Fruit fly (Drosophila melanogaster) whole organism, embryonic: ENCODE measurements around the gene be.
A peak's percentile ranks its signal among the peaks of the same experiment; 100 is the strongest.

Source experiments
- CG10321 ChIP-seq: fragments of 200-800 bp; sonication (Bioruptor generic); IDR thresholded peaks from 2 replicates; pipeline ENCODE4 v1.3.6; 2022; ENCODE audit warnings: missing biosample characterization, missing genetic modification characterization
- CG11085 ChIP-seq: fragments of 200-800 bp; sonication (Bioruptor generic); IDR thresholded peaks from 2 replicates; pipeline ENCODE4 v1.3.6; 2022; ENCODE audit warnings: missing biosample characterization, missing genetic modification characterization
- CG12104 ChIP-seq: fragments of 200-800 bp; sonication (Bioruptor generic); optimal IDR thresholded peaks from 3 replicates; lab custom pipeline; 2016; ENCODE audit warnings: missing biosample characterization, missing genetic modification characterization
- CG13775 ChIP-seq: fragments of 200-800 bp; sonication (Bioruptor generic); optimal IDR thresholded peaks from 3 replicates; lab custom pipeline; 2017; ENCODE audit warnings: missing biosample characterization, mild to moderate bottlenecking, missing genetic modification characterization
- CG14441 ChIP-seq: fragments of 200-800 bp; sonication (Bioruptor generic); IDR thresholded peaks from 2 replicates; pipeline ENCODE4 v1.3.6; 2022; ENCODE audit warnings: missing biosample characterization, missing genetic modification characterization
- CG14965 ChIP-seq: fragments of 200-800 bp; sonication (Bioruptor generic); optimal IDR thresholded peaks from 2 replicates; lab custom pipeline; 2016; ENCODE audit warnings: missing biosample characterization, missing genetic modification characterization, borderline replicate concordance
- CG15269 ChIP-seq: fragments of 200-800 bp; sonication (Bioruptor generic); optimal IDR thresholded peaks from 2 replicates; lab custom pipeline; 2018; ENCODE audit warnings: missing biosample characterization, mild to moderate bottlenecking, missing genetic modification characterization, moderate library complexity
- CG18262 ChIP-seq: fragments of 200-800 bp; optimal IDR thresholded peaks from 3 replicates; lab custom pipeline; 2019; ENCODE audit warnings: missing biosample characterization, mild to moderate bottlenecking, missing genetic modification characterization, moderate library complexity
- CG18619 ChIP-seq: fragments of 200-800 bp; sonication (Bioruptor generic); optimal IDR thresholded peaks from 3 replicates; lab custom pipeline; 2017; ENCODE audit warnings: missing biosample characterization, mild to moderate bottlenecking, missing genetic modification characterization
- CG18764 ChIP-seq: fragments of 200-800 bp; sonication (Bioruptor generic); optimal IDR thresholded peaks from 3 replicates; lab custom pipeline; 2016; ENCODE audit warnings: missing biosample characterization, missing genetic modification characterization
- CG33557 ChIP-seq: fragments of 200-800 bp; sonication (Bioruptor generic); optimal IDR thresholded peaks from 2 replicates; lab custom pipeline; 2019; ENCODE audit warnings: missing biosample characterization, mild to moderate bottlenecking, missing genetic modification characterization, moderate library complexity
- CG3726 ChIP-seq: fragments of 200-800 bp; sonication (Bioruptor generic); IDR thresholded peaks from 3 replicates; pipeline ENCODE4, ENCODE4 v1.3.6; 2022; ENCODE audit warnings: missing biosample characterization, missing genetic modification characterization
- CG6272 ChIP-seq: fragments of 200-800 bp; sonication (Bioruptor generic); IDR thresholded peaks from 2 replicates; pipeline ENCODE4 v1.3.6; 2022; ENCODE audit warnings: missing biosample characterization, missing genetic modification characterization
- CG6791 ChIP-seq: fragments of 200-800 bp; sonication (Bioruptor generic); IDR thresholded peaks from 3 replicates; pipeline ENCODE4 v1.3.6; 2022; ENCODE audit warnings: missing biosample characterization, missing genetic modification characterization; ENCODE audit not compliant: partially characterized antibody
- CG9215 ChIP-seq: fragments of 200-800 bp; sonication (Bioruptor generic); IDR thresholded peaks from 2 replicates; pipeline ENCODE4 v1.3.6; 2022; ENCODE audit warnings: missing biosample characterization, missing genetic modification characterization
- CrebB ChIP-seq: fragments of 200-800 bp; sonication (Bioruptor generic); optimal IDR thresholded peaks from 3 replicates; lab custom pipeline; 2018; ENCODE audit warnings: missing biosample characterization, mild to moderate bottlenecking, missing genetic modification characterization
- D19B ChIP-seq: fragments of 200-800 bp; sonication (Bioruptor generic); optimal IDR thresholded peaks from 2 replicates; lab custom pipeline; 2017; ENCODE audit warnings: missing biosample characterization, mild to moderate bottlenecking, missing genetic modification characterization
- Dad ChIP-seq: fragments of 200-800 bp; sonication (Bioruptor generic); optimal IDR thresholded peaks from 3 replicates; lab custom pipeline; 2016; ENCODE audit warnings: missing biosample characterization, missing genetic modification characterization
- Dbx ChIP-seq: fragments of 200-800 bp; sonication (Bioruptor generic); IDR thresholded peaks from 3 replicates; pipeline ENCODE4 v1.3.6; 2022; ENCODE audit warnings: missing biosample characterization, missing genetic modification characterization
- E2f2 ChIP-seq: fragments of 200-800 bp; sonication (Bioruptor generic); IDR thresholded peaks from 2 replicates; pipeline ENCODE4 v1.3.6; 2022; ENCODE audit warnings: missing biosample characterization, missing genetic modification characterization
- HHEX ChIP-seq: fragments of 200-800 bp; sonication (Bioruptor generic); optimal IDR thresholded peaks from 3 replicates; lab custom pipeline; 2017; ENCODE audit warnings: missing biosample characterization, mild to moderate bottlenecking, missing genetic modification characterization, missing genetic modification reagents
- HmgZ ChIP-seq: fragments of 200-800 bp; sonication (Bioruptor generic); optimal IDR thresholded peaks from 2 replicates; lab custom pipeline; 2018; ENCODE audit warnings: missing biosample characterization, mild to moderate bottlenecking, missing genetic modification characterization
- Jarid2 ChIP-seq: fragments of 200-800 bp; sonication (Bioruptor generic); optimal IDR thresholded peaks from 3 replicates; lab custom pipeline; 2017; ENCODE audit warnings: mild to moderate bottlenecking, missing biosample characterization, missing genetic modification reagents, missing genetic modification characterization
- Mad ChIP-seq: fragments of 200-800 bp; sonication (Bioruptor generic); optimal IDR thresholded peaks from 2 replicates; lab custom pipeline; 2016; ENCODE audit warnings: missing biosample characterization, missing genetic modification characterization
- Pdp1 ChIP-seq, 2 experiments: fragments of 200-800 bp; sonication (Bioruptor generic); optimal IDR thresholded peaks; 3 replicates each; lab custom pipeline; 2016; ENCODE audit warnings: missing biosample characterization in 2 of 2, missing genetic modification characterization in 2 of 2, mild to moderate bottlenecking in 1 of 2, moderate library complexity in 1 of 2
- Rx ChIP-seq: fragments of 200-800 bp; sonication (Bioruptor generic); IDR thresholded peaks from 2 replicates; pipeline ENCODE4 v1.3.6; 2022; ENCODE audit warnings: missing biosample characterization, missing genetic modification characterization
- Xbp1 ChIP-seq: fragments of 200-800 bp; sonication (Bioruptor generic); optimal IDR thresholded peaks from 3 replicates; lab custom pipeline; 2016; ENCODE audit warnings: missing biosample characterization, mild to moderate bottlenecking, missing genetic modification characterization
- ato ChIP-seq: fragments of 200-800 bp; sonication (Bioruptor generic); IDR thresholded peaks from 2 replicates; pipeline ENCODE4 v1.3.6; 2022; ENCODE audit warnings: missing biosample characterization, missing genetic modification characterization; ENCODE audit not compliant: partially characterized antibody
- az2 ChIP-seq: fragments of 200-800 bp; sonication (Bioruptor generic); optimal IDR thresholded peaks from 3 replicates; lab custom pipeline; 2016; ENCODE audit warnings: missing biosample characterization, missing genetic modification characterization
- chn ChIP-seq: fragments of 200-800 bp; sonication (Bioruptor generic); optimal IDR thresholded peaks from 2 replicates; lab custom pipeline; 2016; ENCODE audit warnings: missing biosample characterization, missing genetic modification characterization
- croc ChIP-seq: fragments of 200-800 bp; sonication (Bioruptor generic); conservative IDR thresholded peaks from 3 replicates; pipeline ENCODE4 v1.3.6; 2022; ENCODE audit warnings: missing biosample characterization, missing genetic modification characterization
- da ChIP-seq: fragments of 200-800 bp; sonication (Bioruptor generic); optimal IDR thresholded peaks from 2 replicates; lab custom pipeline; 2016; ENCODE audit warnings: missing biosample characterization, missing genetic modification characterization
- dimm ChIP-seq: fragments of 200-800 bp; sonication (Bioruptor generic); IDR thresholded peaks from 2 replicates; pipeline ENCODE4 v1.3.6; 2022; ENCODE audit warnings: missing biosample characterization, missing genetic modification characterization
- emc ChIP-seq: fragments of 200-800 bp; sonication (Bioruptor generic); optimal IDR thresholded peaks from 2 replicates; lab custom pipeline; 2016; ENCODE audit warnings: missing biosample characterization, missing genetic modification characterization
- hbn ChIP-seq: fragments of 200-800 bp; sonication (Bioruptor generic); IDR thresholded peaks from 2 replicates; pipeline ENCODE4 v1.3.6; 2022; ENCODE audit warnings: missing biosample characterization, missing genetic modification characterization; ENCODE audit not compliant: partially characterized antibody
- ind ChIP-seq: fragments of 200-800 bp; sonication (Bioruptor generic); optimal IDR thresholded peaks from 3 replicates; lab custom pipeline; 2016; ENCODE audit warnings: missing biosample characterization, missing genetic modification characterization
- inv ChIP-seq: fragments of 200-800 bp; sonication (Bioruptor generic); IDR thresholded peaks from 2 replicates; pipeline ENCODE4 v1.3.6; 2022; ENCODE audit warnings: missing biosample characterization, missing genetic modification characterization; ENCODE audit not compliant: partially characterized antibody
- kah ChIP-seq: fragments of 200-800 bp; sonication (Bioruptor generic); optimal IDR thresholded peaks from 2 replicates; lab custom pipeline; 2018; ENCODE audit warnings: missing biosample characterization, mild to moderate bottlenecking, missing genetic modification characterization
- lilli ChIP-seq: fragments of 200-800 bp; sonication (Bioruptor generic); optimal IDR thresholded peaks from 3 replicates; lab custom pipeline; 2016; ENCODE audit warnings: missing biosample characterization, missing genetic modification characterization
- mirr ChIP-seq: fragments of 200-800 bp; sonication (Bioruptor generic); optimal IDR thresholded peaks from 3 replicates; lab custom pipeline; 2018; ENCODE audit warnings: missing biosample characterization, mild to moderate bottlenecking, missing genetic modification characterization
- nmo ChIP-seq: fragments of 200-800 bp; sonication (Bioruptor generic); optimal IDR thresholded peaks from 2 replicates; lab custom pipeline; 2018; ENCODE audit warnings: missing biosample characterization, mild to moderate bottlenecking, missing genetic modification characterization, moderate library complexity
- peb ChIP-seq: fragments of 200-800 bp; sonication (Bioruptor generic); IDR thresholded peaks from 2 replicates; pipeline ENCODE4 v1.3.6; 2022; ENCODE audit warnings: missing biosample characterization, missing genetic modification characterization
- pum ChIP-seq: fragments of 200-800 bp; sonication (Bioruptor generic); optimal IDR thresholded peaks from 2 replicates; lab custom pipeline; 2016; ENCODE audit warnings: missing biosample characterization, missing genetic modification characterization
- schlank ChIP-seq: fragments of 200-800 bp; sonication (Bioruptor generic); optimal IDR thresholded peaks from 2 replicates; lab custom pipeline; 2018; ENCODE audit warnings: missing biosample characterization, mild to moderate bottlenecking, missing genetic modification characterization
- sna ChIP-seq: fragments of 200-800 bp; sonication (Bioruptor generic); IDR thresholded peaks from 2 replicates; pipeline ENCODE4 v1.3.6; 2022; ENCODE audit warnings: missing biosample characterization, missing genetic modification characterization; ENCODE audit not compliant: partially characterized antibody
- tio ChIP-seq: fragments of 200-800 bp; sonication (Bioruptor generic); optimal IDR thresholded peaks from 2 replicates; lab custom pipeline; 2017; ENCODE audit warnings: missing biosample characterization, missing genetic modification characterization, inconsistent platforms
- vfl ChIP-seq: fragments of 200-800 bp; sonication (Bioruptor generic); optimal IDR thresholded peaks from 2 replicates; lab custom pipeline; 2016; ENCODE audit warnings: missing biosample characterization, missing genetic modification characterization
- zen2 ChIP-seq: fragments of 200-800 bp; sonication (Bioruptor generic); IDR thresholded peaks from 3 replicates; pipeline ENCODE4 v1.3.6; 2022; ENCODE audit warnings: missing biosample characterization, missing genetic modification characterization; ENCODE audit not compliant: partially characterized antibody
- zf30C ChIP-seq: fragments of 200-800 bp; sonication (Bioruptor generic); optimal IDR thresholded peaks from 3 replicates; lab custom pipeline; 2018; ENCODE audit warnings: missing biosample characterization, mild to moderate bottlenecking, missing genetic modification characterization

Gene be

dm6 chrX:15085777-15086510 is 61.7 kb downstream of the be start, which contains the start of the genes CG15027 and Dbct (continued):
- TF ChIP-seq vfl (GFP tag; lab: Kevin White, UChicago) (peak; percentile 35), CG10321 (GFP tag; lab: Robert Waterston, UW) (no peak), inv (peak; percentile 62), CG6791 (peak; percentile 49; the same call in 2 of the 3 replicates), E2f2 (GFP tag; lab: Robert Waterston, UW) (peak; percentile 22; the same call in 1 of the 2 replicates), D19B (no peak), zf30C (GFP tag; lab: Kevin White, UChicago) (peak; percentile 89), CG6272 (GFP tag; lab: Robert Waterston, UW) (peak; percentile 74), kah (GFP tag; lab: Kevin White, UChicago) (peak; percentile 30), croc (GFP tag; lab: Robert Waterston, UW) (peak; percentile 45), nmo (GFP tag; lab: Kevin White, UChicago) (peak; percentile 78), CG12104 (GFP tag; lab: Kevin White, UChicago) (peak; percentile 39), chn (GFP tag; lab: Kevin White, UChicago) (no peak), da (GFP tag; lab: Kevin White, UChicago) (no peak), zen2 (GFP tag; lab: Robert Waterston, UW) (no peak; the same call in 2 of the 3 replicates), CG13775 (GFP tag; lab: Kevin White, UChicago) (peak; percentile 68), CG18619 (GFP tag; lab: Kevin White, UChicago) (peak; percentile 43), emc (GFP tag; lab: Kevin White, UChicago) (no peak), ato (GFP tag; lab: Robert Waterston, UW) (0 out of 2 replicates have a peak, but pooled peaks have one; percentile 24), CG11085 (GFP tag; lab: Robert Waterston, UW) (peak; percentile 60; the same call in 1 of the 2 replicates), dimm (GFP tag; lab: Robert Waterston, UW) (no peak), CG33557 (GFP tag; lab: Kevin White, UChicago) (peak; percentile 67), ind (GFP tag; lab: Kevin White, UChicago) (peak; percentile 73), CG3726 (GFP tag; lab: Robert Waterston, UW) (no peak), Xbp1 (GFP tag; lab: Kevin White, UChicago) (peak; percentile 69), CG9215 (peak; percentile 68), schlank (no peak), mirr (no peak), Jarid2 (GFP tag; lab: Kevin White, UChicago) (no peak), Mad (GFP tag; lab: Kevin White, UChicago) (peak; percentile 30), hbn (GFP tag; lab: Robert Waterston, UW) (peak; percentile 64; the same call in 1 of the 2 replicates), CG18262 (tag; lab: Kevin White, UChicago) (peak; percentile 56), CG14441 (peak; percentile 67), peb (peak; percentile 40; the same call in 1 of the 2 replicates), HmgZ (tag; lab: Kevin White, UChicago) (peak; percentile 84), CG15269 (tag; lab: Kevin White, UChicago) (peak; percentile 65), CG18764 (peak; percentile 52), tio (GFP tag; lab: Kevin White, UChicago) (peak; percentile 24), Dbx (peak; percentile 74; the same call in 2 of the 3 replicates), Dad (no peak), CrebB (tag; lab: Kevin White, UChicago) (no peak), az2 (peak; percentile 44), CG14965 (GFP tag; lab: Kevin White, UChicago) (no peak), HHEX (peak; percentile 31), lilli (peak; percentile 60), Rx (GFP tag; lab: Robert Waterston, UW) (no peak; the same call in 1 of the 2 replicates), pum (no peak), sna (peak; percentile 80), Pdp1 (GFP tag; optimal IDR thresholded peaks at IDR 0.05; lab: Kevin White, UChicago) (peak; percentile 32 to 99)
